Worm (Caenorhabditis elegans) whole organism, L3 larva: ENCODE results near the gene F28F9.3.

Source experiments
- ZK546.5 ChIP-seq: sonication (generic microtip); optimal IDR thresholded peaks from 2 replicates; lab custom pipeline; 2017; ENCODE audit warnings: missing biosample characterization, missing genetic modification characterization
- ceh-82 ChIP-seq: fragments of 150-350 bp; optimal IDR thresholded peaks from 2 replicates; lab custom pipeline; 2014; ENCODE audit warnings: missing biosample characterization, missing genetic modification characterization
- daf-12 ChIP-seq: fragments of 150-350 bp; optimal IDR thresholded peaks from 2 replicates; lab custom pipeline; 2014; ENCODE audit warnings: missing biosample characterization, missing genetic modification reagents, missing genetic modification characterization
- elt-1 ChIP-seq: fragments of 150-350 bp; optimal IDR thresholded peaks from 2 replicates; lab custom pipeline; 2014; ENCODE audit warnings: missing biosample characterization, missing genetic modification characterization
- elt-3 ChIP-seq, 3 experiments: fragments of 150-350 bp in 1 of 3; sonication (generic microtip) in 2 of 3; optimal IDR thresholded peaks; 2 replicates in 2 of 3; 4 replicates in 1 of 3; lab custom pipeline; 2014 to 2017; ENCODE audit warnings: missing biosample characterization in 3 of 3, missing genetic modification characterization in 3 of 3
- fos-1 ChIP-seq: fragments of 150-350 bp; optimal IDR thresholded peaks from 2 replicates; lab custom pipeline; 2014; ENCODE audit warnings: missing biosample characterization, missing genetic modification characterization
- lin-39 ChIP-seq: fragments of 150-350 bp; optimal IDR thresholded peaks from 2 replicates; lab custom pipeline; 2018; ENCODE audit warnings: missing biosample characterization, missing genetic modification reagents, missing genetic modification characterization
- nfya-1 ChIP-seq: sonication (generic microtip); optimal IDR thresholded peaks from 2 replicates; lab custom pipeline; 2017; ENCODE audit warnings: missing genetic modification characterization, mild to moderate bottlenecking, missing compliant biosample characterization, antibody characterized with exemption, moderate library complexity; ENCODE audit not compliant: insufficient read depth
- nhr-11 ChIP-seq: fragments of 150-350 bp; optimal IDR thresholded peaks from 2 replicates; lab custom pipeline; 2014; ENCODE audit warnings: missing biosample characterization, missing genetic modification characterization
- nhr-23 ChIP-seq: fragments of 150-350 bp; optimal IDR thresholded peaks from 2 replicates; lab custom pipeline; 2014; ENCODE audit warnings: missing biosample characterization, missing genetic modification reagents, missing genetic modification characterization
- sea-2 ChIP-seq: fragments of 150-350 bp; sonication (generic microtip); optimal IDR thresholded peaks from 4 replicates; lab custom pipeline; 2014; ENCODE audit warnings: missing biosample characterization, missing genetic modification reagents, missing genetic modification characterization
- skn-1 ChIP-seq: fragments of 150-350 bp; optimal IDR thresholded peaks from 2 replicates; lab custom pipeline; 2014; ENCODE audit warnings: missing biosample characterization, missing genetic modification characterization
- unc-62 ChIP-seq: fragments of 150-350 bp; sonication (generic microtip); optimal IDR thresholded peaks from 4 replicates; lab custom pipeline; 2014; ENCODE audit warnings: missing biosample characterization, missing genetic modification reagents, missing genetic modification characterization
- zag-1 ChIP-seq: fragments of 150-350 bp; optimal IDR thresholded peaks from 2 replicates; lab custom pipeline; 2014; ENCODE audit warnings: missing biosample characterization, missing genetic modification characterization

ce11 chrIV:3881119-3881518 is 54.4 kb downstream of the F28F9.3 start, which contains the start of the genes F37C4.8 and oac-23:
- TF ChIP-seq ZK546.5 (tag; lab: Kevin White, UChicago): no peak
- no peak for TF ChIP-seq fos-1 (tag; lab: Kevin White, UChicago)
- TF ChIP-seq ceh-82 (tag; lab: Kevin White, UChicago): no peak
- no peak for TF ChIP-seq elt-3 (tag; optimal IDR thresholded peaks at IDR 0.05; lab: Kevin White, UChicago)
- TF ChIP-seq daf-12 (tag; lab: Kevin White, UChicago): no peak
- no peak for TF ChIP-seq nhr-23 (tag; lab: Kevin White, UChicago)
- TF ChIP-seq sea-2 (GFP tag; lab: Kevin White, UChicago): no peak
- no peak for TF ChIP-seq lin-39 (tag; lab: Kevin White, UChicago)
- no peak for TF ChIP-seq skn-1
- no peak for TF ChIP-seq zag-1 (tag; lab: Kevin White, UChicago)
- no peak for TF ChIP-seq nhr-11 (tag; lab: Kevin White, UChicago)
- TF ChIP-seq elt-1 (tag; lab: Kevin White, UChicago): no peak
- no peak for TF ChIP-seq nfya-1 (tag; lab: Kevin White, UChicago)
- no peak for TF ChIP-seq unc-62 (GFP tag; lab: Kevin White, UChicago)
